Fruit fly (Drosophila melanogaster) whole organism, adult: Measurements from ENCODE around the gene Upf2.

Experiments used
- CG12768 ChIP-seq: fragments of 200-800 bp; sonication (Bioruptor generic); optimal IDR thresholded peaks from 2 replicates; lab custom pipeline; 2017; ENCODE audit warnings: missing biosample characterization, missing genetic modification characterization, mild to moderate bottlenecking, moderate library complexity, missing genetic modification reagents
- CG33017 ChIP-seq: fragments of 200-800 bp; sonication (Bioruptor generic); optimal IDR thresholded peaks from 2 replicates; lab custom pipeline; 2018; ENCODE audit warnings: missing biosample characterization, mild to moderate bottlenecking, missing genetic modification characterization, moderate library complexity
- CG5204 ChIP-seq: fragments of 200-800 bp; sonication (Bioruptor generic); optimal IDR thresholded peaks from 2 replicates; lab custom pipeline; 2016; ENCODE audit warnings: missing biosample characterization, missing genetic modification characterization
- CG7101 ChIP-seq: fragments of 200-800 bp; sonication (Bioruptor generic); optimal IDR thresholded peaks from 2 replicates; lab custom pipeline; 2018; ENCODE audit warnings: missing biosample characterization, mild to moderate bottlenecking, missing genetic modification characterization, moderate library complexity
- Crg-1 ChIP-seq: fragments of 200-800 bp; sonication (Bioruptor generic); optimal IDR thresholded peaks from 2 replicates; lab custom pipeline; 2016; ENCODE audit warnings: missing biosample characterization, missing genetic modification characterization
- Hr96 ChIP-seq: fragments of 200-800 bp; sonication (Bioruptor generic); optimal IDR thresholded peaks from 2 replicates; lab custom pipeline; 2016; ENCODE audit warnings: missing biosample characterization, missing genetic modification characterization
- Mnt ChIP-seq: fragments of 200-800 bp; sonication (Bioruptor generic); optimal IDR thresholded peaks from 2 replicates; lab custom pipeline; 2016; ENCODE audit warnings: missing biosample characterization, mild to moderate bottlenecking, missing genetic modification characterization
- bab1 ChIP-seq: fragments of 200-800 bp; sonication (Bioruptor generic); optimal IDR thresholded peaks from 3 replicates; lab custom pipeline; 2019; ENCODE audit warnings: missing biosample characterization, mild to moderate bottlenecking, missing genetic modification characterization, moderate library complexity
- kay ChIP-seq: fragments of 200-800 bp; sonication (Bioruptor generic); peaks from one replicate; lab custom pipeline; 2016; ENCODE audit warnings: missing biosample characterization, missing genetic modification characterization, borderline replicate concordance
- tj ChIP-seq: fragments of 200-800 bp; sonication (Bioruptor generic); optimal IDR thresholded peaks from 3 replicates; lab custom pipeline; 2017; ENCODE audit warnings: missing biosample characterization, mild to moderate bottlenecking, missing genetic modification characterization, moderate library complexity
- toe ChIP-seq: fragments of 200-800 bp; sonication (Bioruptor generic); optimal IDR thresholded peaks from 2 replicates; lab custom pipeline; 2016; ENCODE audit warnings: missing biosample characterization, missing genetic modification characterization

DNA sequence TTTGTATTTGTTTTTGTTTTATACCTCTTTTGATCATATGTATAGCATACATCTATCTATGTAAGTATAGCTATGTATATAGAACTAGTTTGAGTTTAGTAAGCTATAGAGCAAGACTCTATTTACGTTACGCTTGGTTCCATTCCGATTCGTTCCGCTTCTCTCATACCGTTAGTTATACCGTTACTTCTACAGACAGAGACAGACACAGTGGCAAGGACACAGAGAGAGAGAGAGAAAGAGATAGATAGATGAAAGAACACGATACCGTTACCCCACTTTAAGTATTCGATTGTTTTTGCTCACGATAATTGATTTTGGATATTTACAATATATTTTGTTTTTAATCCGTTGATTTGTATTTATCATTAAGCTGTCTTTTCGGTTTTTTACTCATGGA is 28.7 kb downstream of the Upf2 start:
- TF ChIP-seq tj (GFP tag; lab: Kevin White, UChicago) (no peak), CG12768 (no peak), kay (no peak), toe (GFP tag; lab: Kevin White, UChicago) (no peak), Crg-1 (GFP tag; lab: Kevin White, UChicago) (no peak), bab1 (GFP tag; lab: Kevin White, UChicago) (no peak), CG7101 (tag; lab: Kevin White, UChicago) (no peak), Hr96 (no peak), CG33017 (tag; lab: Kevin White, UChicago) (no peak), CG5204 (GFP tag; lab: Kevin White, UChicago) (no peak), Mnt (GFP tag; lab: Kevin White, UChicago) (no peak)
